Worm (Caenorhabditis elegans): ENCODE measurements around the gene Y116A8C.19.

The Y116A8C.19 gene

ce11 chrIV:17040618-17041017, 1.2 kb upstream of the Y116A8C.19 start, which contains the start of gene Y116A8C.20:
Gene Y116A8C.20 (plus strand): TSS chrIV:17040918.
- no peak for TF ChIP-seq nhr-20 (tag; optimal IDR thresholded peaks at IDR 0.05)
- no peak for TF ChIP-seq vab-15 (tag; optimal IDR thresholded peaks at IDR 0.05)
- TF ChIP-seq nhr-11 (tag; optimal IDR thresholded peaks at IDR 0.05) = no peak
- TF ChIP-seq sptf-1 (tag; optimal IDR thresholded peaks at IDR 0.05) = no peak

- no peak for TF ChIP-seq ceh-90 (tag; optimal IDR thresholded peaks at IDR 0.05)
- peak; percentile 17 for TF ChIP-seq nhr-85 (tag)
- TF ChIP-seq mab-9 (GFP tag; IDR thresholded peaks at IDR 0.05) = no peak
- TF ChIP-seq mep-1 (tag; optimal IDR thresholded peaks at IDR 0.05) = no peak
Measured at ce11 chrIV:17030494-17030893, 9.0 kb downstream of the Y116A8C.19 start, which contains the start of gene nhr-229. Gene nhr-229 (minus strand): TSS chrIV:17030594.

DNA sequence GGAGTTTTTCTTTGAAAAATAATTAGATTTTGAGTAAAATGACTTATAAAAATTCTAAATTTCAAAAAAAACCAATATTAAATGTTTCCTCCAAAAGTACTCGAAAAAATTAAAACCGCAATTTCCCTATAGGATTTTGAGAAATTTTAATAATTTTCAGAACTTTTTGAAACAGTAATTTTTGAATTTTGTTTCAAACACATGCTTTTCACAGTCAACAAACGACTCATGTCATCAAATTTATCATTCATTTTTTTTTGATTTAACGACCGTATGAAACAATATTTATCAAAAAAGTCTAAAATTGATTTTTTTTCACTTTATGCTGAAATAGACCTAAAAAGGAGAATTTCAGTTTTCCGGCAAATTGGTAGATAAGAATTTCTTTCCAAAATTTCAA, 12.9 kb downstream of the Y116A8C.19 start:
- no peak for TF ChIP-seq isw-1 (GFP tag; IDR thresholded peaks at IDR 0.05)
- no peak for TF ChIP-seq snu-23 (GFP tag; optimal IDR thresholded peaks at IDR 0.05)
- no peak for TF ChIP-seq egl-27 (tag; optimal IDR thresholded peaks at IDR 0.05)
- no peak for TF ChIP-seq blmp-1 (tag; optimal IDR thresholded peaks at IDR 0.05)
- TF ChIP-seq ztf-4 (tag; optimal IDR thresholded peaks at IDR 0.05) = no peak
- no peak for TF ChIP-seq nhr-237 (tag; optimal IDR thresholded peaks at IDR 0.05)
- TF ChIP-seq nhr-84 (tag; optimal IDR thresholded peaks at IDR 0.05) = no peak
- TF ChIP-seq ceh-90 (tag; optimal IDR thresholded peaks at IDR 0.05) = no peak
- no peak for TF ChIP-seq ceh-82 (tag; optimal IDR thresholded peaks at IDR 0.05)
- no peak for TF ChIP-seq grh-1 (GFP tag; IDR thresholded peaks at IDR 0.05)
- no peak for TF ChIP-seq swsn-7 (tag; optimal IDR thresholded peaks at IDR 0.05)
- TF ChIP-seq pag-3 (tag; optimal IDR thresholded peaks at IDR 0.05; ENCODE audit: borderline replicate concordance, insufficient read depth) = no peak
- TF ChIP-seq jun-1 (tag; optimal IDR thresholded peaks at IDR 0.05) = no peak

DNA sequence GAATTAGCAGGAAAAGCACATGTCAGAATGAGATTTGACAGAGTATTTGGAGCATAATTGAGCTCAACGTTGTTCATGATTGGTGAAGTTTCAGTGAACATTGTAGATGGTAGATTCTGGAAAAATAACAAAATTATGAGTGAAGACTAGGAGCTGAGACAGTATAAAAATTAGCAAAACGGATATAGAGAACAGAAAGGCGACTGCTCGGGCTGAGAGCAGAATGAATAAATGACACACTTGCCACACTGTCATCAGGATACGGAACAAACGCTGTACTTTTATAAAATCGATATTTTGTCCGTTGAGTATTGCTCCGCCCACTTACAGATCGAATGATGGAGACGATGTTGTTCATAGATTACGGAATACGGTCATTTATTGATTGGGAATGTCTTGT, 14.4 kb downstream of the Y116A8C.19 start, which contains the start of gene dct-13:
Gene dct-13, minus strand, starts transcription at position 101 of the 400 bp plus-strand sequence.
- no peak for TF ChIP-seq ceh-82 (tag; optimal IDR thresholded peaks at IDR 0.05)
- no peak for TF ChIP-seq nhr-90 (tag; optimal IDR thresholded peaks at IDR 0.05; ENCODE audit: poor library complexity)
- TF ChIP-seq egl-27 (tag; optimal IDR thresholded peaks at IDR 0.05) = no peak
- no peak for TF ChIP-seq ztf-4 (tag; optimal IDR thresholded peaks at IDR 0.05)
- no peak for TF ChIP-seq nhr-11 (tag; optimal IDR thresholded peaks at IDR 0.05)
- TF ChIP-seq pag-3 (tag; optimal IDR thresholded peaks at IDR 0.05; ENCODE audit: borderline replicate concordance, insufficient read depth) = no peak
- TF ChIP-seq aha-1 (tag; optimal IDR thresholded peaks at IDR 0.05) = no peak
- TF ChIP-seq sup-37 (GFP tag; optimal IDR thresholded peaks at IDR 0.05) = no peak
- TF ChIP-seq ztf-11 (tag; optimal IDR thresholded peaks at IDR 0.05) = no peak
- TF ChIP-seq snu-23 (GFP tag; optimal IDR thresholded peaks at IDR 0.05) = no peak
- TF ChIP-seq isw-1 (GFP tag; IDR thresholded peaks at IDR 0.05) = no peak
- TF ChIP-seq ets-5 (GFP tag; IDR thresholded peaks at IDR 0.05) = no peak
- no peak for TF ChIP-seq unc-62 (GFP tag; optimal IDR thresholded peaks at IDR 0.05)
- no peak for TF ChIP-seq ceh-8 (GFP tag; optimal IDR thresholded peaks at IDR 0.05)
- no peak for TF ChIP-seq dpl-1 (GFP tag; optimal IDR thresholded peaks at IDR 0.05)

ce11 chrIV:17021042-17021441, 18.4 kb downstream of the Y116A8C.19 start:
- TF ChIP-seq egl-13 (tag; optimal IDR thresholded peaks at IDR 0.05) (no peak), fkh-10 (GFP tag; optimal IDR thresholded peaks at IDR 0.05) (no peak), hlh-17 (GFP tag; optimal IDR thresholded peaks at IDR 0.05; ENCODE audit: borderline replicate concordance) (no peak), tlp-1 (tag; optimal IDR thresholded peaks at IDR 0.05) (no peak), dsc-1 (tag; optimal IDR thresholded peaks at IDR 0.05) (no peak), mef-2 (tag; optimal IDR thresholded peaks at IDR 0.05) (no peak), efl-3 (GFP tag; optimal IDR thresholded peaks at IDR 0.05) (no peak), snu-23 (GFP tag; optimal IDR thresholded peaks at IDR 0.05) (no peak)
